Fruit fly (Drosophila melanogaster): Measurements from ENCODE around the gene CG3815.
A peak's percentile ranks its signal among the peaks of the same experiment; 100 is the strongest.

CG3815 gene

DNA sequence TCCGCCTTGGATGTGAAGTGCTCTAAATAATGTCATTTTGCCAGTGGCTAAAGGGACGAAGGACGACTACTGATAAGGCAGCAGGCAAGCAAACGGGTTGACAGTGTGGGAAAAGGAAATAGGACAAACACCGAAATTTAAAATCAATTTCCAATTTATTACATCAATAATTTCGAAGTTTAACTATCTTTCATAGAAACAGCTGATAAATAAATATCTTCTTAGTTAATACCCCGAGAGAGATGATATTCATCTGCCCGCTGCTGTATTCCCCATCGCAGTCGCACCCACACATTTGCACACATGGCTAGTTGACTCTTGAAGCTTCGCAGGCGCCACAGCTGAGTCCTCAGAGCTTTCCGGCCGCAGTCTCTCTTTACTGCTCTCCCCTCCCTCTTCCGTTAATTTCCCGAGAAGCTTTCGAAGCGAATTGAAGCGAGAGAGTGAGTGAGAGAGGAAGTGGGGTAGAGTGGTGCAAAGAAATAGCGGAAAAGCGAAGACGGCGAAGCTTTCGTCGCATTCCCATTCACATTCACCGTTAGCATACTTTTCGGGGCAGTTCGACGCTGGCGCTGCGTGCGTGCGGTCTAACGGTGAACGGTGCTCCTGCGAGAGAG is 21.8 kb downstream of the CG3815 start (continued):
- TF ChIP-seq fd85E (GFP tag; optimal IDR thresholded peaks at IDR 0.05) (no peak), spab (GFP tag; optimal IDR thresholded peaks at IDR 0.05) (peak; percentile 37), CG34406 (GFP tag; optimal IDR thresholded peaks at IDR 0.05) (peak; percentile 23), CG10669 (GFP tag; optimal IDR thresholded peaks at IDR 0.05) (peak; percentile 31), CG6792 (GFP tag; optimal IDR thresholded peaks at IDR 0.05) (peak; percentile 37), salr (GFP tag; optimal IDR thresholded peaks at IDR 0.05) (no peak), CG3032 (tag; optimal IDR thresholded peaks at IDR 0.05) (peak; percentile 42), Smox (GFP tag; optimal IDR thresholded peaks at IDR 0.05) (peak; percentile 21), CG7368 (GFP tag; optimal IDR thresholded peaks at IDR 0.05) (peak; percentile 13), Lpt (GFP tag; optimal IDR thresholded peaks at IDR 0.05) (peak; percentile 3), CG31627 (GFP tag; optimal IDR thresholded peaks at IDR 0.05) (peak; percentile 23), CG9139 (GFP tag; optimal IDR thresholded peaks at IDR 0.05) (peak; percentile 12), lz (GFP tag; optimal IDR thresholded peaks at IDR 0.05) (peak; percentile 29), CG6276 (GFP tag; optimal IDR thresholded peaks at IDR 0.05) (peak; percentile 32), CG8119 (GFP tag; IDR thresholded peaks at IDR 0.05) (peak; percentile 54; the same call in 2 of the 3 replicates), Eip75B (GFP tag; optimal IDR thresholded peaks at IDR 0.05) (peak; percentile 21), Ets96B (tag; optimal IDR thresholded peaks at IDR 0.05) (peak; percentile 45), CG4318 (GFP tag; optimal IDR thresholded peaks at IDR 0.05) (peak; percentile 11), CG32006 (GFP tag; optimal IDR thresholded peaks at IDR 0.05) (peak; percentile 57), CG11294 (GFP tag; IDR thresholded peaks at IDR 0.05) (no peak; the same call in 1 of the 2 replicates)

DNA sequence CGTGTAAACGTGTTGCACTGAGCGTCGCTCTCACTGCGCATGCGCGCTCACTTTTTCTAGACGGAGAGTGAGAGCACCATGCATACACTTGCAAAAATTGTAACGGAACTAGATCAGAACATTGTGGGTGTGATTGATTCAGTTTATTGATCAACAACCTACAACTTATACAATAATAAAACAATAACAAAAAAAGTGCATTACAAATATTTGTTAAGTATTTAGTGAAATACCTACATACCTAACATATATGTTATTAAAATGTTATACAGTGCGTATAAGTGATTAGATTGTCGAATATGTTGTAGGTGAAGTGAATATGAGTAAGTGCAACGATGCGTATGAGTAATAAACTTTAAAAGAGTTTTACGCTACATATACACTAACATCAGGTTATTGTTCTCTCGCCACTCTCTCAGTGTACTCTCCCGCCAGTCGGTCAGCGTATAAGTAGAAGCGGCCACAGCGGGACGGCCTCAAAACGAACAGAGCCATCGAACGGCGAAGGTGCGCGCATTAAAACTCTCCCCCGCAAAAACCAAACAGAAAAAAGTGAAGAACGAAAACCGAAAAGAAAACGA is 35.3 kb downstream of the CG3815 start, which contains the start of gene CG42240:
Gene CG42240, plus strand, starts transcription at position 474 of the 581 bp plus-strand sequence.
- TF ChIP-seq CG6163 (GFP tag; IDR thresholded peaks at IDR 0.05): peak; percentile 72
- peak; percentile 93 for TF ChIP-seq topi (GFP tag; optimal IDR thresholded peaks at IDR 0.05)
- TF ChIP-seq CG16779 (tag; optimal IDR thresholded peaks at IDR 0.05): peak; percentile 92
- TF ChIP-seq Smox (GFP tag; optimal IDR thresholded peaks at IDR 0.05): peak; percentile 94
- peak; percentile 95 for TF ChIP-seq CG6792 (GFP tag; optimal IDR thresholded peaks at IDR 0.05)
- TF ChIP-seq CG8632 (GFP tag; optimal IDR thresholded peaks at IDR 0.05): peak; percentile 94
- peak; percentile 75 to 96 for TF ChIP-seq salr (GFP tag; optimal IDR thresholded peaks at IDR 0.05)
- peak; percentile 86 for TF ChIP-seq CG9139 (GFP tag; optimal IDR thresholded peaks at IDR 0.05)
- peak; percentile 82 for TF ChIP-seq Sox15 (GFP tag; optimal IDR thresholded peaks at IDR 0.05)
- peak; percentile 95 for TF ChIP-seq CG6808 (GFP tag; optimal IDR thresholded peaks at IDR 0.05)
- peak; percentile 92 for TF ChIP-seq spab (GFP tag; optimal IDR thresholded peaks at IDR 0.05)
- TF ChIP-seq CG15336 (GFP tag; IDR thresholded peaks at IDR 0.05): peak; percentile 92
- TF ChIP-seq CG6276 (GFP tag; optimal IDR thresholded peaks at IDR 0.05): peak; percentile 97
- TF ChIP-seq Hr39 (GFP tag; optimal IDR thresholded peaks at IDR 0.05): peak; percentile 88
- peak; percentile 88 for TF ChIP-seq CG31627 (GFP tag; optimal IDR thresholded peaks at IDR 0.05)
- TF ChIP-seq OdsH (GFP tag; optimal IDR thresholded peaks at IDR 0.05): peak; percentile 94
- TF ChIP-seq svp (GFP tag): peak; percentile 97
- TF ChIP-seq cyc (GFP tag; optimal IDR thresholded peaks at IDR 0.05): peak; percentile 88
- peak; percentile 96 for TF ChIP-seq esn (GFP tag; optimal IDR thresholded peaks at IDR 0.05)
- TF ChIP-seq Sox14 (GFP tag; optimal IDR thresholded peaks at IDR 0.05): peak; percentile 93
- peak; percentile 96 for TF ChIP-seq Eip75B (GFP tag; optimal IDR thresholded peaks at IDR 0.05)
- TF ChIP-seq CG32006 (GFP tag; optimal IDR thresholded peaks at IDR 0.05): peak; percentile 97
- peak; percentile 96 for TF ChIP-seq net (GFP tag; optimal IDR thresholded peaks at IDR 0.05)
- peak; percentile 95 for TF ChIP-seq pdm3 (GFP tag; optimal IDR thresholded peaks at IDR 0.05)
- peak; percentile 95 for TF ChIP-seq CG34406 (GFP tag; optimal IDR thresholded peaks at IDR 0.05)
- TF ChIP-seq Gug (GFP tag; IDR thresholded peaks at IDR 0.05): peak; percentile 73
- TF ChIP-seq CG8319 (GFP tag; optimal IDR thresholded peaks at IDR 0.05): peak; percentile 81
- peak; percentile 74 for TF ChIP-seq fd85E (GFP tag; optimal IDR thresholded peaks at IDR 0.05)
- TF ChIP-seq ss (GFP tag; optimal IDR thresholded peaks at IDR 0.05): peak; percentile 93 to 95
- TF ChIP-seq CG8119 (GFP tag; IDR thresholded peaks at IDR 0.05): peak; percentile 96
- TF ChIP-seq Met (GFP tag; optimal IDR thresholded peaks at IDR 0.05): peak; percentile 95
- TF ChIP-seq Eip78C (GFP tag): peak; percentile 99
- TF ChIP-seq dac (GFP tag; optimal IDR thresholded peaks at IDR 0.05): peak; percentile 90
- TF ChIP-seq CG10669 (GFP tag; optimal IDR thresholded peaks at IDR 0.05): peak; percentile 94
- TF ChIP-seq Hr4 (GFP tag; optimal IDR thresholded peaks at IDR 0.05): peak; percentile 95
- TF ChIP-seq dsx (GFP tag; optimal IDR thresholded peaks at IDR 0.05; ENCODE audit: poor library complexity, severe bottlenecking): peak; percentile 91
- TF ChIP-seq CG3919 (GFP tag; optimal IDR thresholded peaks at IDR 0.05): peak; percentile 95
- TF ChIP-seq achi (GFP tag; optimal IDR thresholded peaks at IDR 0.05): peak; percentile 95
- peak; percentile 91 for TF ChIP-seq CG7368 (GFP tag; optimal IDR thresholded peaks at IDR 0.05)
- peak; percentile 5 for TF ChIP-seq fkh (GFP tag; optimal IDR thresholded peaks at IDR 0.05)
